Fruit fly (Drosophila melanogaster): ENCODE results near the gene Calx.

DNA sequence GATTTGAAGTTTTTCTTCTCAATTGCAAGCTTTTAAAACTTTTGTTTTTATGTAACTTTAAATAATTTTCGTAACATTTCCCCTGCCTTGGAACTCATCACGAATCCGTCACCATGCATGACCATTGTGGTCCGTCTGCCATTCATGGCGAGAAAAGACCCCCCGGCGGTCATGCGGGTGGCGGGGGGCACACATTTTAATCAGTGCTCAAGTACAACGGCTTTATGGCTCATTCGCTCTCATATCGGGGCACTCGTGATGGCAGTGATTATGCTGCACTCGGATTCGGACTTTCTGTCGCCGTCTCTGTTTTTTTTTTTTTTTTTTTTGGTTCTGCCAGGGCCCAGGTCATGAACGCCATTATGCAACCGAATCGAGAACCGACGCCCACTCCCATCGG is 23.5 kb upstream of the Calx start:
- no peak for TF ChIP-seq CG11560 (tag; IDR thresholded peaks at IDR 0.05)
- no peak for TF ChIP-seq CG12299 (tag; optimal IDR thresholded peaks at IDR 0.05)
- no peak for TF ChIP-seq NFAT (GFP tag; IDR thresholded peaks at IDR 0.05)
- TF ChIP-seq CG17186 (GFP tag; optimal IDR thresholded peaks at IDR 0.05), result no peak
- no peak for TF ChIP-seq CG10431 (GFP tag; optimal IDR thresholded peaks at IDR 0.05)
- TF ChIP-seq z (GFP tag; IDR thresholded peaks at IDR 0.05), result no peak
- TF ChIP-seq Ets65A (GFP tag), result peak; percentile 32
- TF ChIP-seq CG8924 (tag; optimal IDR thresholded peaks at IDR 0.05), result no peak
- no peak for TF ChIP-seq CG2875 (GFP tag; optimal IDR thresholded peaks at IDR 0.05)
- no peak for TF ChIP-seq h (optimal IDR thresholded peaks at IDR 0.05)
- TF ChIP-seq CG12219 (GFP tag; optimal IDR thresholded peaks at IDR 0.05), result no peak
- TF ChIP-seq ap (GFP tag; IDR thresholded peaks at IDR 0.05), result no peak
